Worm (Caenorhabditis elegans) whole organism, L3 larva: ENCODE data around the gene srbc-13.
"Not testable (repeated sequence)": the region's sequence is repeated elsewhere in the genome, so short reads cannot be mapped to it uniquely, and the experiment has no call there.

Experiments
- ceh-82 ChIP-seq: fragments of 150-350 bp; optimal IDR thresholded peaks from 2 replicates; lab custom pipeline; 2014; ENCODE audit warnings: missing biosample characterization, missing genetic modification characterization
- elt-3 ChIP-seq, 3 experiments: fragments of 150-350 bp in 1 of 3; sonication (generic microtip) in 2 of 3; optimal IDR thresholded peaks; 2 replicates in 2 of 3; 4 replicates in 1 of 3; lab custom pipeline; 2014 to 2017; ENCODE audit warnings: missing biosample characterization in 3 of 3, missing genetic modification characterization in 3 of 3
- pha-4 ChIP-seq: fragments of 150-350 bp; optimal IDR thresholded peaks from 2 replicates; lab custom pipeline; 2014; ENCODE audit warnings: missing biosample characterization, missing genetic modification reagents, missing genetic modification characterization

ce11 chrV:820629-821028 is 27.0 kb upstream of the srbc-13 start, which contains the start of gene srx-32:
- not testable (repeated sequence) for TF ChIP-seq elt-3 (tag; optimal IDR thresholded peaks at IDR 0.05; lab: Kevin White, UChicago); pha-4 (tag; lab: Kevin White, UChicago); ceh-82 (tag; lab: Kevin White, UChicago)
